Worm (Caenorhabditis elegans): ENCODE data around the gene F59A1.15.

ce11 chrV:17662260-17662659 lies 21.4 kb downstream of the F59A1.15 start:
- TF ChIP-seq F10E7.11 (tag; optimal IDR thresholded peaks at IDR 0.05) (no peak), nhr-27 (tag; optimal IDR thresholded peaks at IDR 0.05) (no peak), F23B12.7 (tag; optimal IDR thresholded peaks at IDR 0.05; ENCODE audit: insufficient read depth) (no peak), unc-62 (GFP tag; optimal IDR thresholded peaks at IDR 0.05) (no peak), mxl-1 (tag; optimal IDR thresholded peaks at IDR 0.05) (no peak), lin-26 (GFP tag; IDR thresholded peaks at IDR 0.05) (no peak)
